Fruit fly (Drosophila melanogaster) whole organism, embryonic: ENCODE results near the gene CG1943.
A peak's percentile ranks its signal among the peaks of the same experiment; 100 is the strongest.

Experiments used
- CG10366 ChIP-seq: fragments of 200-800 bp; sonication (Bioruptor generic); IDR thresholded peaks from 2 replicates; pipeline ENCODE4 v1.3.6; 2022; ENCODE audit warnings: missing biosample characterization, missing genetic modification characterization
- CG1233 ChIP-seq: fragments of 200-800 bp; sonication (Bioruptor generic); optimal IDR thresholded peaks from 4 replicates; lab custom pipeline; 2018; ENCODE audit warnings: missing biosample characterization, mild to moderate bottlenecking, missing genetic modification characterization
- CG12391 ChIP-seq: fragments of 200-800 bp; sonication (Bioruptor generic); optimal IDR thresholded peaks from 3 replicates; lab custom pipeline; 2018; ENCODE audit warnings: missing biosample characterization, mild to moderate bottlenecking, missing genetic modification characterization, moderate library complexity
- CG12942 ChIP-seq: fragments of 200-800 bp; sonication (Bioruptor generic); optimal IDR thresholded peaks from 3 replicates; lab custom pipeline; 2016; ENCODE audit warnings: missing biosample characterization, missing genetic modification characterization
- CG14667 ChIP-seq: fragments of 200-800 bp; sonication (Bioruptor generic); IDR thresholded peaks from 2 replicates; pipeline ENCODE4 v1.3.6; 2022; ENCODE audit warnings: missing biosample characterization, missing genetic modification characterization
- CG1647 ChIP-seq: fragments of 200-800 bp; sonication (Bioruptor generic); optimal IDR thresholded peaks from 3 replicates; lab custom pipeline; 2016; ENCODE audit warnings: missing biosample characterization, missing genetic modification characterization
- CG17359 ChIP-seq: fragments of 200-800 bp; sonication (Bioruptor generic); optimal IDR thresholded peaks from 3 replicates; lab custom pipeline; 2018; ENCODE audit warnings: missing biosample characterization, mild to moderate bottlenecking, missing genetic modification characterization, moderate library complexity
- CG17361 ChIP-seq: fragments of 200-800 bp; sonication (Bioruptor generic); IDR thresholded peaks from 3 replicates; pipeline ENCODE4 v1.3.6; 2022; ENCODE audit warnings: missing biosample characterization, missing genetic modification characterization
- CG18619 ChIP-seq: fragments of 200-800 bp; sonication (Bioruptor generic); optimal IDR thresholded peaks from 3 replicates; lab custom pipeline; 2017; ENCODE audit warnings: missing biosample characterization, mild to moderate bottlenecking, missing genetic modification characterization
- CG2678 ChIP-seq: fragments of 200-800 bp; sonication (Bioruptor generic); optimal IDR thresholded peaks from 3 replicates; lab custom pipeline; 2019; ENCODE audit warnings: missing biosample characterization, mild to moderate bottlenecking, missing genetic modification characterization, moderate library complexity
- CG30403 ChIP-seq: fragments of 200-800 bp; sonication (Bioruptor generic); optimal IDR thresholded peaks from 3 replicates; lab custom pipeline; 2016; ENCODE audit warnings: missing biosample characterization, missing genetic modification characterization
- CG43689 ChIP-seq: fragments of 200-800 bp; sonication (Bioruptor generic); IDR thresholded peaks from 2 replicates; pipeline ENCODE4 v1.3.6; 2022; ENCODE audit warnings: missing biosample characterization, missing genetic modification characterization
- CG4617 ChIP-seq: fragments of 200-800 bp; sonication (Bioruptor generic); optimal IDR thresholded peaks from 3 replicates; lab custom pipeline; 2016; ENCODE audit warnings: missing biosample characterization, missing genetic modification characterization, borderline replicate concordance
- CG5953 ChIP-seq: fragments of 200-800 bp; sonication (Bioruptor generic); IDR thresholded peaks from 2 replicates; pipeline ENCODE4 v1.3.6; 2022; ENCODE audit warnings: missing biosample characterization, missing genetic modification characterization
- CG6254 ChIP-seq: fragments of 200-800 bp; sonication (Bioruptor generic); optimal IDR thresholded peaks from 3 replicates; lab custom pipeline; 2017; ENCODE audit warnings: mild to moderate bottlenecking, missing biosample characterization, missing genetic modification reagents, missing genetic modification characterization
- CG7963 ChIP-seq: fragments of 200-800 bp; sonication (Bioruptor generic); IDR thresholded peaks from 3 replicates; pipeline ENCODE4 v1.3.6; 2022; ENCODE audit warnings: missing biosample characterization, missing genetic modification characterization; ENCODE audit not compliant: partially characterized antibody
- CG9609 ChIP-seq: fragments of 200-800 bp; sonication (Bioruptor generic); optimal IDR thresholded peaks from 3 replicates; lab custom pipeline; 2016; ENCODE audit warnings: missing biosample characterization, missing genetic modification characterization
- Dad ChIP-seq: fragments of 200-800 bp; sonication (Bioruptor generic); optimal IDR thresholded peaks from 3 replicates; lab custom pipeline; 2016; ENCODE audit warnings: missing biosample characterization, missing genetic modification characterization
- Dek ChIP-seq: fragments of 200-800 bp; sonication (Bioruptor generic); optimal IDR thresholded peaks from 3 replicates; lab custom pipeline; 2019; ENCODE audit warnings: missing biosample characterization, mild to moderate bottlenecking, missing genetic modification characterization, moderate library complexity
- Dip2 ChIP-seq: fragments of 200-800 bp; sonication (Bioruptor generic); IDR thresholded peaks from 2 replicates; pipeline ENCODE4 v1.3.6; 2022; ENCODE audit warnings: missing biosample characterization, missing genetic modification characterization
- E2f2 ChIP-seq: fragments of 200-800 bp; sonication (Bioruptor generic); IDR thresholded peaks from 2 replicates; pipeline ENCODE4 v1.3.6; 2022; ENCODE audit warnings: missing biosample characterization, missing genetic modification characterization
- Ets65A ChIP-seq: fragments of 200-800 bp; sonication (Bioruptor generic); peaks from one replicate; lab custom pipeline; 2016; ENCODE audit warnings: missing biosample characterization, missing genetic modification characterization
- Fer1 ChIP-seq: fragments of 200-800 bp; sonication (Bioruptor generic); optimal IDR thresholded peaks from 2 replicates; lab custom pipeline; 2017; ENCODE audit warnings: missing biosample characterization, mild to moderate bottlenecking, missing genetic modification characterization
- GATAe ChIP-seq: fragments of 200-800 bp; sonication (Bioruptor generic); conservative IDR thresholded peaks from 2 replicates; pipeline ENCODE4 v1.3.6; 2022; ENCODE audit warnings: missing biosample characterization, missing genetic modification characterization
- Lpt ChIP-seq: fragments of >200 bp; optimal IDR thresholded peaks from 2 replicates; lab custom pipeline; 2018; ENCODE audit warnings: missing biosample characterization, missing genetic modification characterization
- Myb ChIP-seq: fragments of 200-800 bp; sonication (Bioruptor generic); optimal IDR thresholded peaks from 2 replicates; lab custom pipeline; 2016; ENCODE audit warnings: missing biosample characterization, missing genetic modification characterization
- PHDP ChIP-seq: fragments of 200-800 bp; sonication (Bioruptor generic); optimal IDR thresholded peaks from 3 replicates; lab custom pipeline; 2018; ENCODE audit warnings: missing biosample characterization, mild to moderate bottlenecking, missing genetic modification characterization, moderate library complexity
- Pdp1 ChIP-seq, 2 experiments: fragments of 200-800 bp; sonication (Bioruptor generic); optimal IDR thresholded peaks; 3 replicates each; lab custom pipeline; 2016; ENCODE audit warnings: missing biosample characterization in 2 of 2, missing genetic modification characterization in 2 of 2, mild to moderate bottlenecking in 1 of 2, moderate library complexity in 1 of 2
- cas ChIP-seq: fragments of 200-800 bp; sonication (Bioruptor generic); IDR thresholded peaks from 2 replicates; pipeline ENCODE4 v1.3.6; 2022; ENCODE audit warnings: missing biosample characterization, missing genetic modification characterization
- chinmo ChIP-seq: fragments of 200-800 bp; sonication (Bioruptor generic); IDR thresholded peaks from 4 replicates; pipeline ENCODE4 v1.3.6; 2022; ENCODE audit warnings: missing biosample characterization, missing genetic modification characterization; ENCODE audit not compliant: partially characterized antibody
- cwo ChIP-seq: fragments of 200-800 bp; sonication (Bioruptor generic); optimal IDR thresholded peaks from 3 replicates; lab custom pipeline; 2017; ENCODE audit warnings: missing biosample characterization, missing genetic modification characterization, mild to moderate bottlenecking, moderate library complexity, missing genetic modification reagents
- dm ChIP-seq: fragments of 200-800 bp; sonication (Bioruptor generic); optimal IDR thresholded peaks from 3 replicates; lab custom pipeline; 2016; ENCODE audit warnings: missing biosample characterization, missing genetic modification characterization
- emc ChIP-seq: fragments of 200-800 bp; sonication (Bioruptor generic); optimal IDR thresholded peaks from 2 replicates; lab custom pipeline; 2016; ENCODE audit warnings: missing biosample characterization, missing genetic modification characterization
- gem ChIP-seq: fragments of 200-800 bp; sonication (Bioruptor generic); optimal IDR thresholded peaks from 2 replicates; lab custom pipeline; 2019; ENCODE audit warnings: missing biosample characterization, mild to moderate bottlenecking, missing genetic modification characterization, moderate library complexity
- grau ChIP-seq: fragments of 200-800 bp; optimal IDR thresholded peaks from 3 replicates; lab custom pipeline; 2019; ENCODE audit warnings: missing biosample characterization, mild to moderate bottlenecking, missing genetic modification characterization, moderate library complexity
- her ChIP-seq: fragments of 200-800 bp; sonication (Bioruptor generic); optimal IDR thresholded peaks from 2 replicates; lab custom pipeline; 2016; ENCODE audit warnings: missing biosample characterization, missing genetic modification characterization
- kah ChIP-seq: fragments of 200-800 bp; sonication (Bioruptor generic); optimal IDR thresholded peaks from 2 replicates; lab custom pipeline; 2018; ENCODE audit warnings: missing biosample characterization, mild to moderate bottlenecking, missing genetic modification characterization
- kni ChIP-seq: fragments of 200-800 bp; sonication (Bioruptor generic); optimal IDR thresholded peaks from 3 replicates; lab custom pipeline; 2017; ENCODE audit warnings: mild to moderate bottlenecking, missing biosample characterization, missing genetic modification reagents, missing genetic modification characterization
- maf-S ChIP-seq: fragments of 200-800 bp; sonication (Bioruptor generic); optimal IDR thresholded peaks from 2 replicates; lab custom pipeline; 2016; ENCODE audit warnings: missing biosample characterization, missing genetic modification characterization
- mam ChIP-seq: fragments of 200-800 bp; sonication (Bioruptor generic); optimal IDR thresholded peaks from 3 replicates; lab custom pipeline; 2016; ENCODE audit warnings: missing biosample characterization, missing genetic modification characterization
- pho ChIP-seq: fragments of 200-800 bp; sonication (Bioruptor generic); optimal IDR thresholded peaks from 2 replicates; lab custom pipeline; 2016; ENCODE audit warnings: missing biosample characterization, missing genetic modification characterization
- pnt ChIP-seq: fragments of 200-800 bp; sonication (Bioruptor generic); optimal IDR thresholded peaks from 3 replicates; lab custom pipeline; 2016; ENCODE audit warnings: missing biosample characterization, missing genetic modification characterization
- pzg ChIP-seq: fragments of 200-800 bp; sonication (Bioruptor generic); optimal IDR thresholded peaks from 3 replicates; lab custom pipeline; 2018; ENCODE audit warnings: missing biosample characterization, mild to moderate bottlenecking, missing genetic modification characterization, moderate library complexity
- ro ChIP-seq: fragments of 200-800 bp; sonication (Bioruptor generic); IDR thresholded peaks from 2 replicates; pipeline ENCODE4 v1.3.6; 2022; ENCODE audit warnings: missing biosample characterization, missing genetic modification characterization
- sna ChIP-seq: fragments of 200-800 bp; sonication (Bioruptor generic); IDR thresholded peaks from 2 replicates; pipeline ENCODE4 v1.3.6; 2022; ENCODE audit warnings: missing biosample characterization, missing genetic modification characterization; ENCODE audit not compliant: partially characterized antibody
- sr ChIP-seq: fragments of 200-800 bp; sonication (Bioruptor generic); IDR thresholded peaks from 3 replicates; pipeline ENCODE4 v1.3.6; 2022; ENCODE audit warnings: missing biosample characterization, missing genetic modification characterization
- stc ChIP-seq: fragments of 200-800 bp; sonication (Bioruptor generic); IDR thresholded peaks from 2 replicates; pipeline ENCODE4 v1.3.6; 2022; ENCODE audit warnings: missing biosample characterization, missing genetic modification characterization
- trem ChIP-seq: fragments of 200-800 bp; optimal IDR thresholded peaks from 3 replicates; lab custom pipeline; 2019; ENCODE audit warnings: missing biosample characterization, mild to moderate bottlenecking, missing genetic modification characterization, moderate library complexity
- tx ChIP-seq: fragments of 200-800 bp; sonication (Bioruptor generic); optimal IDR thresholded peaks from 2 replicates; lab custom pipeline; 2016; ENCODE audit warnings: missing biosample characterization, missing genetic modification characterization

CG1943 gene

dm6 chr3R:7086377-7087200 is 11.9 kb downstream of the CG1943 start, which contains the start of gene alphaTub84B (continued):
- TF ChIP-seq Myb (GFP tag; lab: Kevin White, UChicago) (peak; percentile 44), CG6254 (GFP tag; lab: Kevin White, UChicago) (no peak), CG12391 (tag; lab: Kevin White, UChicago) (peak; percentile 47), stc (GFP tag; lab: Robert Waterston, UW) (peak; percentile 64; the same call in 1 of the 2 replicates), tx (GFP tag; lab: Kevin White, UChicago) (peak; percentile 71), Ets65A (peak; percentile 95), grau (tag; lab: Kevin White, UChicago) (peak; percentile 45), GATAe (no peak), trem (tag; lab: Kevin White, UChicago) (peak; percentile 64), CG17361 (peak; percentile 40; the same call in 1 of the 3 replicates), cas (GFP tag; lab: Robert Waterston, UW) (peak; percentile 63), Dip2 (GFP tag; lab: Robert Waterston, UW) (no peak), PHDP (tag; lab: Kevin White, UChicago) (peak; percentile 58), pzg (GFP tag; lab: Kevin White, UChicago) (peak; percentile 98), Pdp1 (GFP tag; optimal IDR thresholded peaks at IDR 0.05; lab: Kevin White, UChicago) (peak; percentile 63 to 79), E2f2 (peak; percentile 33), cwo (peak; percentile 67), gem (tag; lab: Kevin White, UChicago) (peak; percentile 39), CG43689 (GFP tag; lab: Robert Waterston, UW) (no peak), CG14667 (GFP tag; lab: Robert Waterston, UW) (no peak), sr (GFP tag; lab: Robert Waterston, UW) (peak; percentile 82; the same call in 2 of the 3 replicates), CG4617 (GFP tag; lab: Kevin White, UChicago) (no peak), CG9609 (GFP tag; lab: Kevin White, UChicago) (peak; percentile 3), CG5953 (peak; percentile 48; the same call in 1 of the 2 replicates), CG18619 (GFP tag; lab: Kevin White, UChicago) (peak; percentile 53), CG1233 (GFP tag; lab: Kevin White, UChicago) (peak; percentile 77), sna (no peak), her (GFP tag; lab: Kevin White, UChicago) (peak; percentile 87), Lpt (GFP tag; lab: Kevin White, UChicago) (no peak), kah (GFP tag; lab: Kevin White, UChicago) (peak; percentile 34), CG17359 (tag; lab: Kevin White, UChicago) (peak; percentile 70), CG12942 (GFP tag; lab: Kevin White, UChicago) (peak; percentile 55), pho (peak; percentile 64), CG7963 (GFP tag; lab: Robert Waterston, UW) (0 out of 3 replicates have a peak, but pooled peaks have one; percentile 20), Dek (peak; percentile 64), dm (GFP tag; lab: Kevin White, UChicago) (peak; percentile 54), CG30403 (GFP tag; lab: Kevin White, UChicago) (no peak), kni (peak; percentile 88), mam (GFP tag; lab: Kevin White, UChicago) (peak; percentile 53), chinmo (GFP tag; lab: Robert Waterston, UW) (peak; percentile 80; the same call in 2 of the 4 replicates), Fer1 (GFP tag; lab: Kevin White, UChicago) (peak; percentile 82), emc (GFP tag; lab: Kevin White, UChicago) (peak; percentile 48), ro (GFP tag; lab: Robert Waterston, UW) (no peak), Dad (GFP tag; lab: Kevin White, UChicago) (peak; percentile 47), CG10366 (GFP tag; lab: Robert Waterston, UW) (no peak), pnt (peak; percentile 46), CG1647 (GFP tag; lab: Kevin White, UChicago) (peak; percentile 79), maf-S (GFP tag; lab: Kevin White, UChicago) (peak; percentile 62), CG2678 (peak; percentile 64)
